Worm (Caenorhabditis elegans): ENCODE results near the gene T24H10.4.

Gene T24H10.4

DNA sequence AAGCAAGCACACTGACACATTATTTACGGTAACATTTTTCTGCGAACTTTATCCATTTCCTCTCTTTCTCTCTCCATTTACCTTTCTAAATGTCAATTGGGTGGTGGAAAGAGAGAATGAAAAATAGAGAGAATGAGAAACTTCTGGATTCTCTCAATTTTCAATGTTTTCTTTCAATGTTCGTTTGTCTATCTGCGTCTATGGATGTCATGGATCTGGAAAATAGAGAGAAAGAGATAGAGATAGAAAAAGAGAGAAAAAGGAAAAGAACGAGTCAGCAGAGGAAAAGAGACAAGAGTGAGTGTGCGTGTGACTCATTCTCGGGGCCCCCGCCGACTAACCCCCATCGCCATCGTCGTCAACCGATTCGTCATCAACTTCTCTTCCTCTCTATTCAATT is 3.5 kb downstream of the T24H10.4 start, which contains the start of gene jun-1 (continued):
- peak; percentile 58 for TF ChIP-seq tbx-2 (tag; optimal IDR thresholded peaks at IDR 0.05)

DNA sequence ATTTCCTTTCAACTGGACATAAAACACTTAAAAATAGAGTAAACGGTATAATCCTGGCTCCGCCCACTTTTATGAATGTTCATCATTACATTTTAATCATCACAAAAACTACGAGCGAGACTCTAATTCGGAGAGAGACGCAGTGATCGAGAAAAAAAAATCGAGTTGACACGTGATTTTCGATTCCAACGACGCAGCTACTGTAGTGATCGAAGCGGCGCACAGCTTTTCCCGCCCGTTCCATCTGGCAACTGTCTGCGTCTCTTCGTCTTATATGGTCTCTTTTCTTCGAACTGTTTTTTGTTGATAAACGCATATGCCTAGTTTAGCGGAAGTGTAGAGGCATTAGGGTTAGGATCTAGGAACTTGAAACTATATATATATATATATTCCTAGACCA is 4.4 kb downstream of the T24H10.4 start:
- TF ChIP-seq ceh-14 (tag; optimal IDR thresholded peaks at IDR 0.05) = no peak
- no peak for TF ChIP-seq fkh-10 (GFP tag; optimal IDR thresholded peaks at IDR 0.05)
- TF ChIP-seq ceh-19 (GFP tag; optimal IDR thresholded peaks at IDR 0.05) = no peak
- peak; percentile 49 for TF ChIP-seq hlh-30 (tag; optimal IDR thresholded peaks at IDR 0.05; ENCODE audit: insufficient read depth)
- TF ChIP-seq unc-86 (tag; optimal IDR thresholded peaks at IDR 0.05) = no peak

DNA sequence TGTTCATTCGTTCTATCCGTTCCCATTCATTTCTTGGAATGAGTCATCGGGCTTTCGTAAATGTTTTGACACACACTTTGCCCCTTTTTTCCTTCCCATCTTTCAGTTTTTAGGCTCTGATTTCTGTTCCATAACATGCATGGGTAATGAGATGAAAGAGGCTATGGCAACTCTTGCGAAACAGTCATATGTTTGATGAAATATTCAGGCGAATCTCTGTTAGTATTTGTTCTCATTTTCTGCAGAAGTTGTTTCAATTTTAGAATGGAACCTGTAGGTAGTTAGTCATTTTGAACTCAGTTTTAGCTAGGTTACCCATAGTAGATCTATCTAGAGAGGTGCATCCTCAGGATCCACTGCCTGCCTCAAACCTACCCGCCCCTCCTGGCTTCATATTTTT is 5.6 kb downstream of the T24H10.4 start:
- no peak for TF ChIP-seq odd-2 (tag; optimal IDR thresholded peaks at IDR 0.05)
- no peak for TF ChIP-seq unc-86 (tag; optimal IDR thresholded peaks at IDR 0.05)
- no peak for TF ChIP-seq elt-4 (tag; optimal IDR thresholded peaks at IDR 0.05)
- TF ChIP-seq F13H6.1 (tag; optimal IDR thresholded peaks at IDR 0.05) = no peak
- TF ChIP-seq nhr-232 (tag; optimal IDR thresholded peaks at IDR 0.05) = no peak
- no peak for TF ChIP-seq elt-2 (tag; optimal IDR thresholded peaks at IDR 0.05)
- TF ChIP-seq dve-1 (tag; optimal IDR thresholded peaks at IDR 0.05) = no peak
- TF ChIP-seq hlh-15 (tag; optimal IDR thresholded peaks at IDR 0.05) = no peak
- no peak for TF ChIP-seq tbx-7 (tag; optimal IDR thresholded peaks at IDR 0.05)

DNA sequence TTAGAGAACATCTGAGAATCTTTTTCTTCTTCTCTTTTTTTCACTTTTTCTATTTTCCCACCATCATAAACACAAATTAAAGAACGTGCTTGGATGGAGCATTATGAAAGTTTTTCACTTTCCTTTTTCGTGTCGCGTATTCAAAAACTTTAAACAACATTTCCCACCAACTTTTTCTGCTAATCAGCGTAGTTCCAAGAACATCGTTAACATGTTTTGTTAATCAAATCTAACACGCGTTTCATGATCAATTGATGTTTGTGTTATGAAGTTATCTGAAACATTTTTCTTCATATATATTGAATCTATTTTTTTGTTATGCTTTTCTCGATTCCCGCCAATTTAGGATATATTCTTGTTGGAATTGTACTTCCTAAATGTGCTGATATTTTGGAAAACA is 6.3 kb downstream of the T24H10.4 start:
- TF ChIP-seq ceh-31 (tag; optimal IDR thresholded peaks at IDR 0.05) (no peak), lim-6 (tag; optimal IDR thresholded peaks at IDR 0.05) (no peak), ceh-34 (tag; optimal IDR thresholded peaks at IDR 0.05) (no peak), hlh-13 (GFP tag; optimal IDR thresholded peaks at IDR 0.05) (no peak), elt-4 (tag; optimal IDR thresholded peaks at IDR 0.05) (no peak), fkh-6 (tag; optimal IDR thresholded peaks at IDR 0.05) (no peak), fkh-10 (GFP tag; optimal IDR thresholded peaks at IDR 0.05) (no peak), ceh-24 (tag; optimal IDR thresholded peaks at IDR 0.05) (no peak), sox-2 (GFP tag; IDR thresholded peaks at IDR 0.05) (no peak), ref-2 (tag; optimal IDR thresholded peaks at IDR 0.05) (no peak), ceh-48 (tag; optimal IDR thresholded peaks at IDR 0.05) (no peak), ceh-14 (tag; optimal IDR thresholded peaks at IDR 0.05) (no peak), tbx-7 (tag; optimal IDR thresholded peaks at IDR 0.05) (no peak), lin-11 (tag; optimal IDR thresholded peaks at IDR 0.05) (no peak), hlh-30 (tag; optimal IDR thresholded peaks at IDR 0.05; ENCODE audit: insufficient read depth) (no peak), T23F11.4 (GFP tag; optimal IDR thresholded peaks at IDR 0.05) (no peak)

DNA sequence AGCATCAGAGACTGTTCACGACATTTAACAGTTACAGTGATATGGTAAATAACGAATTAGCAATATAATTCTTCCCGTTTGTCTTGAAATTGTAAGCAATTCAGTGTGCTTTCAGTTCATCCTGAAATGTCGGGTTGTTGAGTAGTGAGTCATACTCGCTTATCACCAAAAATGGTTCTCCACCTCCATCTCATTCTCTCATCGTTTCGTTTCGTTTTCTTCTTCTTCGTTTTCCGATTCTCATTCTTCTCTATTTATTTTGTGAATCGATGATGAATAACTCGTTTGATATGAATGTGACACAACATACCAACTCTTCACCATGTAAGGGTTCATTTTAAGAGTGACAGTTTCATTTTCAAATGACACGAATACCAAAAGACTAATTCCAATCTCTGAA is 7.1 kb downstream of the T24H10.4 start:
- TF ChIP-seq ceh-19 (GFP tag; optimal IDR thresholded peaks at IDR 0.05) (no peak), ets-4 (tag; optimal IDR thresholded peaks at IDR 0.05) (no peak), lim-6 (tag; optimal IDR thresholded peaks at IDR 0.05) (no peak)

DNA sequence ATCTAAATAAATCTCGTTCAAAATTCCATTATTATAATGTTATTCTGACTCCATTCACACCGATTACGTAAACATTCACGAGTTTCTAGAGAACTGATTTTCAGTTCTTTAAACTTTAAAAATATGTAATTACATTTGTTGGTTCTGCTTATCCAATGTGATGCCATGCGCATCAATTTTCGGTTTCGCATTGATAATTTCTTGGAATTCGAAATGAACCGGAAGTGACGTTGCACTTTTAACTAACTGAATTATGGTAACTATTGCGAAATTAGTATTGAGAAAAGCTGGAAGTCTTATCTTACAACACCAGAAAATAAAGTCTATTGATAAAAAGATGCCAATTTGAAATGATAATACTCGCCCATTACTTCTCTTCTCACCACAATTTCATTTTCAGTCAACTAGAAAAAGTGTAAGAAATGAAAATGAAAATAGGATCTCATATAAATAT is 8.5 kb downstream of the T24H10.4 start:
- TF ChIP-seq odd-2 (tag; optimal IDR thresholded peaks at IDR 0.05) (no peak), sox-4 (tag; optimal IDR thresholded peaks at IDR 0.05) (no peak), unc-3 (GFP tag; conservative IDR thresholded peaks at IDR 0.05) (no peak), unc-3 (tag; optimal IDR thresholded peaks at IDR 0.05) (no peak)

DNA sequence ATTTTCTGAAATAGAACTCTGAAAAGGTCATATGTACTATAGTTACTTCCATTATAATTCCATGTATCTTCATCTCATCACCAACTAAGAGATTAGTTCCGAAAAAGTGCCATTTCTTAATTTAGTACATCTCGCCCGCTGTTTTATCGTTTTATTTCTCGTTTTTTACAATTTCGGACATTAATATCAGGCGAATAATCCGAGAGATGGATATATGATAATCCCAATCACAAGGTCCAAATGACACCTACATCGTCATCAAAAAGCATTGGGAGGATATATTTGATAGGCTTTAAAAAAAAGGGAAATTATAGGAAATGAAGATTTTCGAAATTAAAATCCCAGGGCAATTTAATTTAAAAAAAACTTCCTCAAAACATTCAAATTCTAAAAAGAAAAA is 11.0 kb downstream of the T24H10.4 start:
- no peak for TF ChIP-seq odd-2 (tag; optimal IDR thresholded peaks at IDR 0.05)
- TF ChIP-seq unc-86 (tag; optimal IDR thresholded peaks at IDR 0.05) = no peak
- no peak for TF ChIP-seq tbx-7 (tag; optimal IDR thresholded peaks at IDR 0.05)
- no peak for TF ChIP-seq pax-1 (tag; optimal IDR thresholded peaks at IDR 0.05)
- no peak for TF ChIP-seq ceh-14 (tag; optimal IDR thresholded peaks at IDR 0.05)
- TF ChIP-seq F13H6.1 (tag; optimal IDR thresholded peaks at IDR 0.05) = no peak
- TF ChIP-seq sdc-2 (tag; optimal IDR thresholded peaks at IDR 0.05) = no peak
- no peak for TF ChIP-seq mec-3 (tag; optimal IDR thresholded peaks at IDR 0.05; ENCODE audit: borderline replicate concordance)
- TF ChIP-seq elt-4 (tag; optimal IDR thresholded peaks at IDR 0.05) = no peak
